Fruit fly (Drosophila melanogaster): Measurements from ENCODE around the gene Grip84.

The Grip84 gene

dm6 chrX:19597684-19598363 is 32.3 kb upstream of the Grip84 start, which contains the start of gene RpS10b (continued):
- TF ChIP-seq net (GFP tag; optimal IDR thresholded peaks at IDR 0.05) (peak; percentile 89), Ets96B (tag; optimal IDR thresholded peaks at IDR 0.05) (peak; percentile 17), CG7368 (GFP tag; optimal IDR thresholded peaks at IDR 0.05) (peak; percentile 86), Hr39 (GFP tag; optimal IDR thresholded peaks at IDR 0.05) (peak; percentile 77), Hr38 (GFP tag; optimal IDR thresholded peaks at IDR 0.05) (no peak), dac (GFP tag; optimal IDR thresholded peaks at IDR 0.05) (no peak), CG10631 (GFP tag; optimal IDR thresholded peaks at IDR 0.05) (peak; percentile 31), CG3919 (GFP tag; optimal IDR thresholded peaks at IDR 0.05) (peak; percentile 90), CG6808 (GFP tag; optimal IDR thresholded peaks at IDR 0.05) (peak; percentile 78)

DNA sequence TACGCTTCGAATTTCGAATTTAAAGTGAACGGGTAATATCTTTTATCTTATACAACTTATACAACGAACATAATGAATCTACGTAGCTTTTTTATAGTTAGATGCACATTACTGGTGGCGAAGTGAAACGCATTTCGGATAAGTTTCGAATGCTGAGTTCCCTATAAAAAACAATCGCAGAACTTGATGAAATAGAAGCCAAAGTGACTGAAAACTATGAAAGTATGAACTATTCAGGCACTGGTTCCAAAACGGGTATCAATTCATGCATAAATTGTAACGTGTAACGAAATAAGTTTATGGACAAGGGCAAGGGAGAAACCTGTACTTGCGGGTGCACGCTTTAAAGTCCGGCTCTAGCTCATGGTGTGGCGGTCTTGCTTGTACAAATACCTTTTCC is 30.3 kb upstream of the Grip84 start:
- TF ChIP-seq Hr38 (GFP tag; optimal IDR thresholded peaks at IDR 0.05) (no peak), CG15336 (GFP tag; IDR thresholded peaks at IDR 0.05) (no peak), CG11294 (GFP tag; IDR thresholded peaks at IDR 0.05) (no peak), Lpt (GFP tag; optimal IDR thresholded peaks at IDR 0.05) (no peak), acj6 (GFP tag; optimal IDR thresholded peaks at IDR 0.05) (no peak), Eip93F (GFP tag; optimal IDR thresholded peaks at IDR 0.05) (no peak), CG6854 (GFP tag; optimal IDR thresholded peaks at IDR 0.05) (no peak), Ets21C (GFP tag; optimal IDR thresholded peaks at IDR 0.05) (no peak), OdsH (GFP tag; optimal IDR thresholded peaks at IDR 0.05) (no peak), CG3032 (tag; optimal IDR thresholded peaks at IDR 0.05) (no peak), fd59A (GFP tag; optimal IDR thresholded peaks at IDR 0.05) (no peak), CG10631 (GFP tag; optimal IDR thresholded peaks at IDR 0.05) (no peak), CG11902 (GFP tag; optimal IDR thresholded peaks at IDR 0.05) (no peak), dac (GFP tag; optimal IDR thresholded peaks at IDR 0.05) (no peak), Sox14 (GFP tag; optimal IDR thresholded peaks at IDR 0.05) (no peak), CG7368 (GFP tag; optimal IDR thresholded peaks at IDR 0.05) (no peak), Hr39 (GFP tag; optimal IDR thresholded peaks at IDR 0.05) (no peak)

DNA sequence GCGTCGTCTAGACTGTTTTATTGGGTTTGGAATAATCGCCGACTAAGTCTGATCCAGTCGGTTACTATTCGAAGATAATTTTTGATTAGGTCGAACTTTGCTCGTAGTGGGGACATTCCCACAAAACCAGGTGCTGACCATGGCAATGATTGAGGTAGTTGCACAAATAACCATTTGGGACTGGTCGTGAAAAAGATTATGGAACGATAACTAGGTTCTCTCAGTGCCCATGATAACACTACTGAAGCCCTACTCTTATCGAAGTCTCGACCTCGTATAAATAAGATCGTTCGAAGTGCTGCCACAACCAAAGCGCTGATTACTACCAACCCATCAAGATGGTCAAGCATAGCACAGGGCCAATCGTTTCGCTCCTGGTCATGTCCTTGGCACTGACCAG is 26.7 kb upstream of the Grip84 start, which contains the start of gene CG14205:
TSS of gene CG14205 (plus strand) at position 301 of the 400 bp plus-strand sequence.
- TF ChIP-seq Smox (GFP tag; optimal IDR thresholded peaks at IDR 0.05) (no peak), CG8632 (GFP tag; optimal IDR thresholded peaks at IDR 0.05) (no peak), dsx (GFP tag; optimal IDR thresholded peaks at IDR 0.05; ENCODE audit: poor library complexity, severe bottlenecking) (no peak), pdm3 (GFP tag; optimal IDR thresholded peaks at IDR 0.05) (no peak), Hr39 (GFP tag; optimal IDR thresholded peaks at IDR 0.05) (no peak), esn (GFP tag; optimal IDR thresholded peaks at IDR 0.05) (no peak), Blimp-1 (GFP tag; optimal IDR thresholded peaks at IDR 0.05) (no peak), CG6792 (GFP tag; optimal IDR thresholded peaks at IDR 0.05) (no peak), CG11902 (GFP tag; optimal IDR thresholded peaks at IDR 0.05) (no peak), svp (GFP tag) (no peak), CG15336 (GFP tag; IDR thresholded peaks at IDR 0.05) (no peak), CG1621 (tag; optimal IDR thresholded peaks at IDR 0.05) (no peak), Sox14 (GFP tag; optimal IDR thresholded peaks at IDR 0.05) (no peak), Lpt (GFP tag; optimal IDR thresholded peaks at IDR 0.05) (no peak), fd59A (GFP tag; optimal IDR thresholded peaks at IDR 0.05) (no peak)

DNA sequence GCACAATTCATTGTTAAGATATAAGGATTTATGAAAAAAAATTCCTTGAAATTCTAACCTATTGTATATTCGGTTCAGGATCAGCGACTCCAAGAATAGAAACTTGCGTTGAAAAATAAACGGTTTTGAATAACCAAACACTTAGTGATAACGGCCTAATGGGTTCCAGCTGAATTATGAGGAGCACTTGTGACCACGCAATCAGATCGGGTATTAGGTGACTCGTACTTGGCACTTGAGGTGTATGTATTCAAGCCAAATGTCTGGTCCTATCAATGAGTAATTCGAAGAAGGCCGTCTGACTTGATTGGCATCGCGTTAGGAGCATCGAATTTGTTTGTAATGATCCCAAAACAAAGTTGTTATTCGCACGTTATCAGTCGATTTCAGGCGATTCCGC is 25.0 kb upstream of the Grip84 start:
- TF ChIP-seq CG11762 (GFP tag; optimal IDR thresholded peaks at IDR 0.05; ENCODE audit: insufficient read depth) (no peak), svp (GFP tag) (no peak), fkh (GFP tag; optimal IDR thresholded peaks at IDR 0.05) (no peak), spab (GFP tag; optimal IDR thresholded peaks at IDR 0.05) (no peak), Sox102F (GFP tag; optimal IDR thresholded peaks at IDR 0.05) (no peak), Sox14 (GFP tag; optimal IDR thresholded peaks at IDR 0.05) (no peak), Met (GFP tag; optimal IDR thresholded peaks at IDR 0.05) (no peak), CG34406 (GFP tag; optimal IDR thresholded peaks at IDR 0.05) (no peak), eg (GFP tag; IDR thresholded peaks at IDR 0.05) (no peak), CG7368 (GFP tag; optimal IDR thresholded peaks at IDR 0.05) (no peak), net (GFP tag; optimal IDR thresholded peaks at IDR 0.05) (no peak), Hr38 (GFP tag; optimal IDR thresholded peaks at IDR 0.05) (no peak), CG1621 (tag; optimal IDR thresholded peaks at IDR 0.05) (no peak), CG10669 (GFP tag; optimal IDR thresholded peaks at IDR 0.05) (no peak), CG8119 (GFP tag; IDR thresholded peaks at IDR 0.05) (no peak), CG4318 (GFP tag; optimal IDR thresholded peaks at IDR 0.05) (no peak), CG11902 (GFP tag; optimal IDR thresholded peaks at IDR 0.05) (no peak)
